Worm (Caenorhabditis elegans) whole organism, young adult: ENCODE data around the gene srh-212.

Experiments used
- C06A6.2 ChIP-seq: fragments of 200-800 bp; sonication (Bioruptor generic); conservative IDR thresholded peaks from 2 replicates; pipeline ENCODE4 v1.3.6; 2022; ENCODE audit warnings: missing genetic modification characterization, missing compliant biosample characterization
- C17E4.6 ChIP-seq: fragments of 200-800 bp; sonication (Bioruptor generic); IDR thresholded peaks from 2 replicates; pipeline ENCODE4 v1.3.6; 2022; ENCODE audit warnings: missing genetic modification reagents, missing genetic modification characterization, missing compliant biosample characterization
- D2030.7 ChIP-seq: fragments of 200-800 bp; sonication (Bioruptor generic); IDR thresholded peaks from 2 replicates; pipeline ENCODE4 v1.3.6; 2022; ENCODE audit warnings: missing genetic modification reagents, missing genetic modification characterization, missing compliant biosample characterization
- F23B12.7 ChIP-seq: sonication (generic microtip); optimal IDR thresholded peaks from 2 replicates; lab custom pipeline; 2017; ENCODE audit warnings: missing genetic modification characterization, mild to moderate bottlenecking, missing compliant biosample characterization, antibody characterized with exemption, moderate library complexity; ENCODE audit not compliant: insufficient read depth
- F33H1.4 ChIP-seq: fragments of 200-800 bp; sonication (Bioruptor generic); IDR thresholded peaks from 2 replicates; pipeline ENCODE4 v1.3.6; 2022; ENCODE audit warnings: missing genetic modification reagents, missing genetic modification characterization, missing compliant biosample characterization
- F37B4.10 ChIP-seq: fragments of 200-800 bp; sonication (Bioruptor generic); IDR thresholded peaks from 2 replicates; pipeline ENCODE4 v1.3.6; 2022; ENCODE audit warnings: missing genetic modification characterization, missing compliant biosample characterization
- F57A8.1 ChIP-seq: fragments of 200-800 bp; sonication (Bioruptor generic); optimal IDR thresholded peaks from 2 replicates; lab custom pipeline; 2018; ENCODE audit warnings: mild to moderate bottlenecking, missing genetic modification characterization, moderate library complexity, missing compliant biosample characterization
- F57C9.4 ChIP-seq: sonication (generic microtip); optimal IDR thresholded peaks from 2 replicates; lab custom pipeline; 2017; ENCODE audit warnings: mild to moderate bottlenecking, missing genetic modification characterization, missing compliant biosample characterization
- Y56A3A.18 ChIP-seq: fragments of 200-800 bp; sonication (Bioruptor generic); IDR thresholded peaks from 2 replicates; pipeline ENCODE4 v1.3.6; 2022; ENCODE audit warnings: missing genetic modification reagents, missing genetic modification characterization, missing compliant biosample characterization
- akir-1 ChIP-seq: fragments of 200-800 bp; sonication (Bioruptor generic); optimal IDR thresholded peaks from 2 replicates; lab custom pipeline; 2018; ENCODE audit warnings: mild to moderate bottlenecking, missing genetic modification characterization, moderate library complexity, missing compliant biosample characterization
- atf-7 ChIP-seq: sonication (generic microtip); optimal IDR thresholded peaks from 2 replicates; lab custom pipeline; 2017; ENCODE audit warnings: mild to moderate bottlenecking, missing genetic modification characterization, missing compliant biosample characterization
- cebp-1 ChIP-seq, 2 experiments: fragments of 200-800 bp in 1 of 2; sonication (Bioruptor generic) in 1 of 2; sonication (generic microtip) in 1 of 2; IDR thresholded peaks in 1 of 2; optimal IDR thresholded peaks in 1 of 2; 2 replicates each; pipeline versions ENCODE4 v1.3.6 to Lab custom; 2017 to 2022; ENCODE audit warnings: missing compliant biosample characterization in 2 of 2, missing genetic modification characterization in 2 of 2, mild to moderate bottlenecking in 1 of 2, missing genetic modification reagents in 1 of 2, moderate library complexity in 1 of 2
- ceh-40 ChIP-seq: fragments of 200-800 bp; sonication (Bioruptor generic); IDR thresholded peaks from 2 replicates; pipeline ENCODE4 v1.3.6; 2022; ENCODE audit warnings: missing genetic modification characterization, missing compliant biosample characterization
- die-1 ChIP-seq: sonication (generic microtip); optimal IDR thresholded peaks from 2 replicates; lab custom pipeline; 2016; ENCODE audit warnings: missing genotype, mild to moderate bottlenecking, missing genetic modification characterization, missing compliant biosample characterization
- egl-44 ChIP-seq: fragments of 200-800 bp; sonication (Bioruptor generic); IDR thresholded peaks from 2 replicates; pipeline ENCODE4 v1.3.6; 2022; ENCODE audit warnings: missing genetic modification reagents, missing genetic modification characterization, missing compliant biosample characterization
- ets-4 ChIP-seq: fragments of 200-800 bp; sonication (Bioruptor generic); optimal IDR thresholded peaks from 2 replicates; lab custom pipeline; 2018; ENCODE audit warnings: mild to moderate bottlenecking, missing genetic modification characterization, missing compliant biosample characterization
- hlh-26 ChIP-seq: fragments of 200-800 bp; sonication (Bioruptor generic); conservative IDR thresholded peaks from 2 replicates; pipeline ENCODE4 v1.3.6; 2022; ENCODE audit warnings: missing genetic modification reagents, missing genetic modification characterization, missing compliant biosample characterization
- hmg-1.2 ChIP-seq: fragments of 200-800 bp; sonication (Bioruptor generic); IDR thresholded peaks from 2 replicates; pipeline ENCODE4 v1.3.6; 2022; ENCODE audit warnings: missing genetic modification reagents, missing genetic modification characterization, missing compliant biosample characterization
- let-607 ChIP-seq, 2 experiments: fragments of 200-800 bp in 1 of 2; sonication (Bioruptor generic) in 1 of 2; sonication (generic microtip) in 1 of 2; optimal IDR thresholded peaks; 2 replicates each; lab custom pipeline; 2016 to 2018; ENCODE audit warnings: mild to moderate bottlenecking in 2 of 2, missing compliant biosample characterization in 2 of 2, missing genetic modification characterization in 2 of 2, moderate library complexity in 2 of 2, missing genotype in 1 of 2
- lin-35 ChIP-seq, 3 experiments: fragments of 150-350 bp in 2 of 3; sonication (generic microtip) in 1 of 3; optimal IDR thresholded peaks; 2 replicates each; lab custom pipeline; 2014 to 2018; ENCODE audit warnings: missing biosample characterization in 3 of 3, missing genetic modification characterization in 3 of 3, missing genetic modification reagents in 3 of 3
- lin-54 ChIP-seq: fragments of 200-800 bp; sonication (Bioruptor generic); optimal IDR thresholded peaks from 2 replicates; lab custom pipeline; 2018; ENCODE audit warnings: mild to moderate bottlenecking, missing genetic modification characterization, missing compliant biosample characterization
- lsy-27 ChIP-seq: sonication (generic microtip); optimal IDR thresholded peaks from 2 replicates; lab custom pipeline; 2017; ENCODE audit warnings: missing genetic modification characterization, mild to moderate bottlenecking, missing compliant biosample characterization, antibody characterized with exemption, missing genotype, borderline replicate concordance; ENCODE audit not compliant: insufficient read depth
- mel-28 ChIP-seq: sonication (generic microtip); optimal IDR thresholded peaks from 2 replicates; lab custom pipeline; 2016; ENCODE audit warnings: borderline replicate concordance, mild to moderate bottlenecking, missing genetic modification characterization, missing compliant biosample characterization
- nhr-80 ChIP-seq: sonication (generic microtip); optimal IDR thresholded peaks from 2 replicates; lab custom pipeline; 2016; ENCODE audit warnings: missing genetic modification characterization, missing compliant biosample characterization
- rpc-1 ChIP-seq, 2 experiments: fragments of 150-350 bp in 1 of 2; sonication (generic microtip) in 1 of 2; optimal IDR thresholded peaks; 2 replicates each; lab custom pipeline; 2014 to 2018; ENCODE audit warnings: missing biosample characterization in 1 of 2, missing genetic modification characterization in 1 of 2, missing genetic modification reagents in 1 of 2, missing genotype in 1 of 2
- snpc-1.1 ChIP-seq: sonication (generic microtip); optimal IDR thresholded peaks from 2 replicates; lab custom pipeline; 2017; ENCODE audit warnings: missing genetic modification characterization, mild to moderate bottlenecking, missing compliant biosample characterization, antibody characterized with exemption, moderate library complexity, missing genotype, missing genetic modification reagents; ENCODE audit not compliant: insufficient read depth
- snpc-1.3 ChIP-seq: sonication (generic microtip); optimal IDR thresholded peaks from 2 replicates; lab custom pipeline; 2017; ENCODE audit warnings: missing genetic modification characterization, mild to moderate bottlenecking, missing compliant biosample characterization, antibody characterized with exemption, moderate library complexity, missing genotype, missing genetic modification reagents; ENCODE audit not compliant: insufficient read depth
- snpc-4 ChIP-seq, 5 experiments: fragments of 150-350 bp in 1 of 5; sonication (generic microtip) in 4 of 5; optimal IDR thresholded peaks; 2 replicates each; lab custom pipeline; 2014 to 2018; ENCODE audit warnings: missing genetic modification characterization in 5 of 5, missing biosample characterization in 3 of 5, antibody characterized with exemption in 2 of 5, mild to moderate bottlenecking in 2 of 5, missing compliant biosample characterization in 2 of 5, missing genotype in 2 of 5, moderate library complexity in 2 of 5, missing genetic modification reagents in 1 of 5
- somi-1 ChIP-seq: fragments of 200-800 bp; sonication (Bioruptor generic); optimal IDR thresholded peaks from 2 replicates; lab custom pipeline; 2018; ENCODE audit warnings: mild to moderate bottlenecking, missing genetic modification characterization, missing compliant biosample characterization
- unc-130 ChIP-seq: sonication (generic microtip); optimal IDR thresholded peaks from 2 replicates; lab custom pipeline; 2016; ENCODE audit warnings: missing genetic modification reagents, missing genetic modification characterization, missing compliant biosample characterization
- ztf-22 ChIP-seq: fragments of 200-800 bp; sonication (Bioruptor generic); optimal IDR thresholded peaks from 2 replicates; lab custom pipeline; 2018; ENCODE audit warnings: mild to moderate bottlenecking, missing genetic modification characterization, moderate library complexity, missing compliant biosample characterization

Gene srh-212

ce11 chrV:3634293-3635016 lies 37.5 kb upstream of the srh-212 start (continued):
- no peak for TF ChIP-seq rpc-1 (optimal IDR thresholded peaks at IDR 0.05; lab: Kevin White, UChicago)
- no peak for TF ChIP-seq rpc-1 (tag; optimal IDR thresholded peaks at IDR 0.05; lab: Kevin White, UChicago)
- TF ChIP-seq snpc-1.3 (tag; lab: Kevin White, UChicago) = no peak
- TF ChIP-seq D2030.7 = no peak
- TF ChIP-seq F37B4.10 (GFP tag; lab: Robert Waterston, UW) = no peak
- TF ChIP-seq hmg-1.2 = no peak
- no peak for TF ChIP-seq snpc-1.1 (tag; lab: Kevin White, UChicago)
- TF ChIP-seq snpc-4 (GFP tag; optimal IDR thresholded peaks at IDR 0.05; lab: Kevin White, UChicago) = no peak
- TF ChIP-seq snpc-4 (tag; optimal IDR thresholded peaks at IDR 0.05; lab: Kevin White, UChicago) = peak in 3 of 4 experiments; percentile 55 to 75 (median 64)
- peak; percentile 34; the same call in 1 of the 2 replicates for TF ChIP-seq Y56A3A.18 (GFP tag; lab: Robert Waterston, UW)
- no peak for TF ChIP-seq C17E4.6 (GFP tag; lab: Robert Waterston, UW)
- TF ChIP-seq lin-35 (GFP tag; optimal IDR thresholded peaks at IDR 0.05; lab: Kevin White, UChicago) = no peak
- no peak for TF ChIP-seq lin-54 (GFP tag; lab: Kevin White, UChicago)
- TF ChIP-seq unc-130 (GFP tag; lab: Kevin White, UChicago) = no peak
- no peak for TF ChIP-seq F23B12.7 (tag; lab: Kevin White, UChicago)
- TF ChIP-seq somi-1 = no peak
- no peak for TF ChIP-seq cebp-1 (GFP tag; IDR thresholded peaks at IDR 0.05; lab: Robert Waterston, UW)
- TF ChIP-seq cebp-1 (tag; optimal IDR thresholded peaks at IDR 0.05; lab: Kevin White, UChicago) = peak; percentile 54
- no peak for TF ChIP-seq mel-28 (tag; lab: Kevin White, UChicago)
- no peak for TF ChIP-seq F57C9.4 (tag; lab: Kevin White, UChicago)
- no peak for TF ChIP-seq ceh-40 (GFP tag; lab: Robert Waterston, UW)
- peak; percentile 57; the same call in 1 of the 2 replicates for TF ChIP-seq egl-44 (GFP tag; lab: Robert Waterston, UW)
- no peak for TF ChIP-seq hlh-26 (GFP tag; lab: Robert Waterston, UW)
- TF ChIP-seq ets-4 (GFP tag; lab: Kevin White, UChicago) = no peak
- TF ChIP-seq nhr-80 (tag; lab: Kevin White, UChicago) = peak; percentile 75
- no peak for TF ChIP-seq akir-1 (GFP tag; lab: Kevin White, UChicago)
- TF ChIP-seq atf-7 = peak; percentile 91
- TF ChIP-seq die-1 = no peak
- no peak for TF ChIP-seq lsy-27
- no peak for TF ChIP-seq F57A8.1

- TF ChIP-seq F33H1.4 (GFP tag; lab: Robert Waterston, UW) (no peak), snpc-4 (GFP tag; optimal IDR thresholded peaks at IDR 0.05; lab: Kevin White, UChicago) (no peak), snpc-4 (tag; optimal IDR thresholded peaks at IDR 0.05; lab: Kevin White, UChicago) (peak in 1 of 4 experiments; percentile 6)
Observed at ce11 chrV:3633041-3633440, 36.1 kb upstream of the srh-212 start, which contains the start of gene F59B1.2. F59B1.2 (plus strand) TSS chrV:3633341.

ce11 chrV:3632249-3633030 lies 35.5 kb upstream of the srh-212 start:
- TF ChIP-seq F23B12.7 (tag; lab: Kevin White, UChicago) = no peak
- TF ChIP-seq atf-7 = peak; percentile 56
- TF ChIP-seq C06A6.2 (GFP tag; lab: Robert Waterston, UW) = no peak
- peak; percentile 36 for TF ChIP-seq ztf-22 (GFP tag; lab: Kevin White, UChicago)
- TF ChIP-seq nhr-80 (tag; lab: Kevin White, UChicago) = peak; percentile 77
- TF ChIP-seq let-607 (tag; optimal IDR thresholded peaks at IDR 0.05; lab: Kevin White, UChicago) = peak in 1 of 2 experiments; percentile 19
- no peak for TF ChIP-seq somi-1
- TF ChIP-seq egl-44 (GFP tag; lab: Robert Waterston, UW) = peak; percentile 45; the same call in 1 of the 2 replicates
- no peak for TF ChIP-seq F33H1.4 (GFP tag; lab: Robert Waterston, UW)
